Worm (Caenorhabditis elegans) whole organism, L2 larva: ENCODE results near the gene T06F4.1.

Source experiments
- ztf-11 ChIP-seq: sonication (generic microtip); optimal IDR thresholded peaks from 2 replicates; lab custom pipeline; 2017; ENCODE audit warnings: missing biosample characterization, missing genetic modification characterization
- ztf-4 ChIP-seq: fragments of 150-350 bp; optimal IDR thresholded peaks from 2 replicates; lab custom pipeline; 2014; ENCODE audit warnings: missing biosample characterization, missing genetic modification characterization

- TF ChIP-seq ztf-4 (no peak), ztf-11 (no peak)
Measured at ce11 chrX:4007724-4008123, 71.4 kb downstream of the T06F4.1 start.
